Fruit fly (Drosophila melanogaster) S2 (cell line): ENCODE data around the gene w-cup.

Experiments used
- CG8478 ChIP-seq: fragments of >200 bp; optimal IDR thresholded peaks from 2 replicates; lab custom pipeline; 2018
- CTCF ChIP-seq, 2 experiments: fragments of >200 bp; optimal IDR thresholded peaks; 2 replicates each; lab custom pipeline; 2018

dm6 chr2L:10615889-10616288, 38.3 kb upstream of the w-cup start:
- TF ChIP-seq CG8478 (lab: Kevin White, UChicago), result no peak
- TF ChIP-seq CTCF (optimal IDR thresholded peaks at IDR 0.05; lab: Kevin White, UChicago), result no peak
